Worm (Caenorhabditis elegans) whole organism, young adult: ENCODE data around the gene lev-8.

Source experiments
- B0035.1 ChIP-seq: sonication (generic microtip); optimal IDR thresholded peaks from 2 replicates; lab custom pipeline; 2016; ENCODE audit warnings: missing genetic modification characterization, mild to moderate bottlenecking, missing compliant biosample characterization, missing genotype, missing genetic modification reagents
- B0336.3 ChIP-seq: fragments of 200-800 bp; sonication (Bioruptor generic); IDR thresholded peaks from 2 replicates; pipeline ENCODE4 v1.3.6; 2022; ENCODE audit warnings: missing genetic modification characterization, missing compliant biosample characterization
- F22D6.2 ChIP-seq: sonication (generic microtip); optimal IDR thresholded peaks from 2 replicates; lab custom pipeline; 2016; ENCODE audit warnings: mild to moderate bottlenecking, missing genetic modification characterization, missing compliant biosample characterization
- F23B12.7 ChIP-seq: sonication (generic microtip); optimal IDR thresholded peaks from 2 replicates; lab custom pipeline; 2017; ENCODE audit warnings: missing genetic modification characterization, mild to moderate bottlenecking, missing compliant biosample characterization, antibody characterized with exemption, moderate library complexity; ENCODE audit not compliant: insufficient read depth
- F39B2.1 ChIP-seq: fragments of 200-800 bp; sonication (Bioruptor generic); IDR thresholded peaks from 2 replicates; pipeline ENCODE4 v1.3.6; 2022; ENCODE audit warnings: missing genetic modification reagents, missing genetic modification characterization, missing compliant biosample characterization
- K11D2.4 ChIP-seq: fragments of 200-800 bp; sonication (Bioruptor generic); IDR thresholded peaks from 2 replicates; pipeline ENCODE4 v1.3.6; 2022; ENCODE audit warnings: missing genetic modification reagents, missing genetic modification characterization, missing compliant biosample characterization
- T26A5.8 ChIP-seq: sonication (generic microtip); optimal IDR thresholded peaks from 2 replicates; lab custom pipeline; 2016; ENCODE audit warnings: missing genetic modification characterization, missing compliant biosample characterization
- Y56A3A.18 ChIP-seq: fragments of 200-800 bp; sonication (Bioruptor generic); IDR thresholded peaks from 2 replicates; pipeline ENCODE4 v1.3.6; 2022; ENCODE audit warnings: missing genetic modification reagents, missing genetic modification characterization, missing compliant biosample characterization
- Y67H2A.10 ChIP-seq: fragments of 200-800 bp; sonication (Bioruptor generic); conservative IDR thresholded peaks from 2 replicates; pipeline ENCODE4 v1.3.6; 2022; ENCODE audit warnings: missing genetic modification reagents, missing genetic modification characterization, missing compliant biosample characterization
- Y79H2A.3 ChIP-seq: fragments of 200-800 bp; sonication (Bioruptor generic); conservative IDR thresholded peaks from 2 replicates; pipeline ENCODE4 v1.3.6; 2022; ENCODE audit warnings: missing genetic modification reagents, missing genetic modification characterization, missing compliant biosample characterization
- Y95B8A.8 ChIP-seq: fragments of 200-800 bp; sonication (Bioruptor generic); IDR thresholded peaks from 2 replicates; pipeline ENCODE4 v1.3.6; 2022; ENCODE audit warnings: missing genetic modification reagents, missing genetic modification characterization, missing compliant biosample characterization
- ZK185.1 ChIP-seq: sonication (generic microtip); optimal IDR thresholded peaks from 2 replicates; lab custom pipeline; 2016; ENCODE audit warnings: mild to moderate bottlenecking, missing genetic modification characterization, missing compliant biosample characterization; ENCODE audit not compliant: poor library complexity, severe bottlenecking
- ama-1 ChIP-seq, 3 experiments: fragments of 150-350 bp in 1 of 3; sonication (generic microtip) in 2 of 3; optimal IDR thresholded peaks; 2 replicates each; lab custom pipeline; 2014 to 2018; ENCODE audit warnings: missing biosample characterization in 2 of 3, missing genetic modification characterization in 2 of 3, missing genetic modification reagents in 2 of 3
- aptf-2 ChIP-seq: fragments of 200-800 bp; sonication (Bioruptor generic); conservative IDR thresholded peaks from 2 replicates; pipeline ENCODE4 v1.3.6; 2022; ENCODE audit warnings: missing genetic modification reagents, missing genetic modification characterization, missing compliant biosample characterization
- attf-3 ChIP-seq: fragments of 200-800 bp; sonication (Bioruptor generic); conservative IDR thresholded peaks from 2 replicates; pipeline ENCODE4 v1.3.6; 2022; ENCODE audit warnings: missing genetic modification reagents, missing genetic modification characterization, missing compliant biosample characterization
- attf-5 ChIP-seq: fragments of 200-800 bp; sonication (Bioruptor generic); optimal IDR thresholded peaks from 2 replicates; lab custom pipeline; 2018; ENCODE audit warnings: mild to moderate bottlenecking, missing genetic modification characterization, missing compliant biosample characterization
- attf-6 ChIP-seq: fragments of 200-800 bp; sonication (Bioruptor generic); IDR thresholded peaks from 2 replicates; pipeline ENCODE4 v1.3.6; 2022; ENCODE audit warnings: missing genetic modification reagents, missing genetic modification characterization, missing compliant biosample characterization
- bed-1 ChIP-seq: fragments of 200-800 bp; sonication (Bioruptor generic); IDR thresholded peaks from 2 replicates; pipeline ENCODE4 v1.3.6; 2022; ENCODE audit warnings: missing genetic modification reagents, missing genetic modification characterization, missing compliant biosample characterization
- bed-2 ChIP-seq: fragments of 200-800 bp; sonication (Bioruptor generic); IDR thresholded peaks from 2 replicates; pipeline ENCODE4 v1.3.6; 2022; ENCODE audit warnings: missing genetic modification reagents, missing genetic modification characterization, missing compliant biosample characterization
- cebp-1 ChIP-seq, 2 experiments: fragments of 200-800 bp in 1 of 2; sonication (Bioruptor generic) in 1 of 2; sonication (generic microtip) in 1 of 2; IDR thresholded peaks in 1 of 2; optimal IDR thresholded peaks in 1 of 2; 2 replicates each; pipeline versions ENCODE4 v1.3.6 to Lab custom; 2017 to 2022; ENCODE audit warnings: missing compliant biosample characterization in 2 of 2, missing genetic modification characterization in 2 of 2, mild to moderate bottlenecking in 1 of 2, missing genetic modification reagents in 1 of 2, moderate library complexity in 1 of 2
- ceh-79 ChIP-seq: sonication (generic microtip); optimal IDR thresholded peaks from 2 replicates; lab custom pipeline; 2017; ENCODE audit warnings: mild to moderate bottlenecking, missing genetic modification characterization, missing compliant biosample characterization
- chd-7 ChIP-seq: sonication (generic microtip); optimal IDR thresholded peaks from 2 replicates; lab custom pipeline; 2016; ENCODE audit warnings: mild to moderate bottlenecking, missing genetic modification characterization, moderate library complexity, missing compliant biosample characterization
- die-1 ChIP-seq: sonication (generic microtip); optimal IDR thresholded peaks from 2 replicates; lab custom pipeline; 2016; ENCODE audit warnings: missing genotype, mild to moderate bottlenecking, missing genetic modification characterization, missing compliant biosample characterization
- dox-1 ChIP-seq: fragments of 200-800 bp; sonication (Bioruptor generic); IDR thresholded peaks from 2 replicates; pipeline ENCODE4 v1.3.6; 2022; ENCODE audit warnings: missing genetic modification reagents, missing genetic modification characterization, missing compliant biosample characterization
- dpff-1 ChIP-seq: sonication (generic microtip); optimal IDR thresholded peaks from 2 replicates; lab custom pipeline; 2017; ENCODE audit warnings: mild to moderate bottlenecking, missing genetic modification characterization, missing compliant biosample characterization
- dpl-1 ChIP-seq: fragments of 150-350 bp; optimal IDR thresholded peaks from 2 replicates; lab custom pipeline; 2014; ENCODE audit warnings: missing biosample characterization, missing genetic modification reagents, missing genetic modification characterization
- egl-18 ChIP-seq: fragments of 200-800 bp; sonication (Bioruptor generic); IDR thresholded peaks from 2 replicates; pipeline ENCODE4 v1.3.6; 2022; ENCODE audit warnings: missing genetic modification reagents, missing genetic modification characterization, missing compliant biosample characterization
- fkh-3 ChIP-seq: sonication (generic microtip); optimal IDR thresholded peaks from 2 replicates; lab custom pipeline; 2016; ENCODE audit warnings: mild to moderate bottlenecking, missing genetic modification characterization, missing compliant biosample characterization
- hmg-20 ChIP-seq: fragments of 200-800 bp; sonication (Bioruptor generic); IDR thresholded peaks from 2 replicates; pipeline ENCODE4 v1.3.6; 2022; ENCODE audit warnings: missing genetic modification reagents, missing genetic modification characterization, missing compliant biosample characterization
- lag-1 ChIP-seq: fragments of 200-800 bp; sonication (Bioruptor generic); IDR thresholded peaks from 2 replicates; pipeline ENCODE4 v1.3.6; 2022; ENCODE audit warnings: missing genetic modification reagents, missing genetic modification characterization, missing compliant biosample characterization
- lin-26 ChIP-seq: fragments of 200-800 bp; sonication (Bioruptor generic); IDR thresholded peaks from 2 replicates; pipeline ENCODE4 v1.3.6; 2022; ENCODE audit warnings: missing genetic modification reagents, missing genetic modification characterization, missing compliant biosample characterization
- lin-40 ChIP-seq: sonication (generic microtip); optimal IDR thresholded peaks from 2 replicates; lab custom pipeline; 2016; ENCODE audit warnings: missing genetic modification characterization, mild to moderate bottlenecking, missing compliant biosample characterization, missing genotype, missing genetic modification reagents
- mel-28 ChIP-seq: sonication (generic microtip); optimal IDR thresholded peaks from 2 replicates; lab custom pipeline; 2016; ENCODE audit warnings: borderline replicate concordance, mild to moderate bottlenecking, missing genetic modification characterization, missing compliant biosample characterization
- nhr-27 ChIP-seq: fragments of 200-800 bp; sonication (Bioruptor generic); optimal IDR thresholded peaks from 2 replicates; lab custom pipeline; 2018; ENCODE audit warnings: mild to moderate bottlenecking, missing genetic modification characterization, moderate library complexity, missing compliant biosample characterization
- nhr-80 ChIP-seq: sonication (generic microtip); optimal IDR thresholded peaks from 2 replicates; lab custom pipeline; 2016; ENCODE audit warnings: missing genetic modification characterization, missing compliant biosample characterization
- nhr-90 ChIP-seq: sonication (generic microtip); optimal IDR thresholded peaks from 2 replicates; lab custom pipeline; 2016; ENCODE audit warnings: missing genotype, mild to moderate bottlenecking, missing genetic modification characterization, missing compliant biosample characterization
- repo-1 ChIP-seq: sonication (generic microtip); optimal IDR thresholded peaks from 2 replicates; lab custom pipeline; 2017; ENCODE audit warnings: mild to moderate bottlenecking, missing genetic modification characterization, missing compliant biosample characterization
- rpc-1 ChIP-seq, 2 experiments: fragments of 150-350 bp in 1 of 2; sonication (generic microtip) in 1 of 2; optimal IDR thresholded peaks; 2 replicates each; lab custom pipeline; 2014 to 2018; ENCODE audit warnings: missing biosample characterization in 1 of 2, missing genetic modification characterization in 1 of 2, missing genetic modification reagents in 1 of 2, missing genotype in 1 of 2
- snpc-1.1 ChIP-seq: sonication (generic microtip); optimal IDR thresholded peaks from 2 replicates; lab custom pipeline; 2017; ENCODE audit warnings: missing genetic modification characterization, mild to moderate bottlenecking, missing compliant biosample characterization, antibody characterized with exemption, moderate library complexity, missing genotype, missing genetic modification reagents; ENCODE audit not compliant: insufficient read depth
- snpc-1.3 ChIP-seq: sonication (generic microtip); optimal IDR thresholded peaks from 2 replicates; lab custom pipeline; 2017; ENCODE audit warnings: missing genetic modification characterization, mild to moderate bottlenecking, missing compliant biosample characterization, antibody characterized with exemption, moderate library complexity, missing genotype, missing genetic modification reagents; ENCODE audit not compliant: insufficient read depth
- tlf-1 ChIP-seq: fragments of 200-800 bp; sonication (Bioruptor generic); optimal IDR thresholded peaks from 2 replicates; lab custom pipeline; 2018; ENCODE audit warnings: mild to moderate bottlenecking, missing genetic modification characterization, missing compliant biosample characterization
- ztf-18 ChIP-seq: sonication (generic microtip); optimal IDR thresholded peaks from 2 replicates; lab custom pipeline; 2016; ENCODE audit warnings: missing genotype, mild to moderate bottlenecking, missing genetic modification characterization, missing compliant biosample characterization
- ztf-28 ChIP-seq: fragments of 200-800 bp; sonication (Bioruptor generic); IDR thresholded peaks from 2 replicates; pipeline ENCODE4 v1.3.6; 2022; ENCODE audit warnings: missing genetic modification reagents, missing genetic modification characterization, missing compliant biosample characterization
- ztf-3 ChIP-seq: fragments of 200-800 bp; sonication (Bioruptor generic); optimal IDR thresholded peaks from 2 replicates; lab custom pipeline; 2018; ENCODE audit warnings: mild to moderate bottlenecking, missing genetic modification characterization, missing compliant biosample characterization
- ztf-6 ChIP-seq: fragments of 200-800 bp; sonication (Bioruptor generic); IDR thresholded peaks from 2 replicates; pipeline ENCODE4 v1.3.6; 2022; ENCODE audit warnings: missing genetic modification reagents, missing genetic modification characterization, missing compliant biosample characterization

lev-8 gene

DNA sequence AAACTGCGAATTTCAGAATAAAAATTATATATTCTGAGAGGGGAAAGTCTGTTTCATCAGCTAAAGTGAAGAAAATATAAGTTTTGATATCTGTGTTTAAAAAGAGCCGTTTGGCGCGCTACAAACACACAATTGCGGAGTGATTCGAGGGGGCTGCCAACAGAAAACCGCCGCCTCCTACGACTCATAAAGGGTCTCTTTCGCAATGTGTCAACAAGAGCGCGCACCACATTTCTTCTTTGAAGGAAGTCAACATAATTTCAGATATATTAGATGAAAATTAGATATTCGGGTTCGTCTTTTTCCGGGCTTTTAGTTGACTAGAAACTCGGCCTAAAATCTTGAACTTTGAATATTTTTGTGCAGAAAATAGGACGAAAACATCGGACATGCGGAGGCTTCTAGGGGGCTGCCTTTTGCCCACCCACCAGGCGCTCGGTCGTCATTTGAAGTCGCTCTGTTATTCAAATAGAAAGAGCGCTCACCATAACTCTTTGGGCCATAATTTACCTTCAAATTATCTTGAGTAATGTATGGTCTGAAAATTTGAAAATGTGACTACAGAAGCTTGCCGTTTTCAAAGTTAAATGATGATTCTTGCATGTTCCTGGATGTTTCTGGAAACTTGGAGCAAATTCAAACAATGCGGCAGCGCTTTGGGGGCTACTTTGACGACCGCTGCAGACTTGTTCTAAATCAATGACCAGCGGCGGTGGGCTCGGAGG lies 45.2 kb downstream of the lev-8 start:
- TF ChIP-seq attf-3 (GFP tag; lab: Robert Waterston, UW) (0 out of 2 replicates have a peak, but pooled peaks have one; percentile 26), tlf-1 (GFP tag; lab: Kevin White, UChicago) (peak; percentile 95), bed-2 (no peak), ztf-18 (tag; lab: Kevin White, UChicago) (peak; percentile 70), F39B2.1 (GFP tag; lab: Robert Waterston, UW) (no peak), F22D6.2 (tag; lab: Kevin White, UChicago) (peak; percentile 89), ztf-28 (no peak), dpl-1 (peak; percentile 41), dox-1 (peak; percentile 94), egl-18 (GFP tag; lab: Robert Waterston, UW) (0 out of 2 replicates have a peak, but pooled peaks have one; percentile 72), lag-1 (GFP tag; lab: Robert Waterston, UW) (no peak), ZK185.1 (tag; lab: Kevin White, UChicago) (peak; percentile 76), repo-1 (tag; lab: Kevin White, UChicago) (peak; percentile 95), aptf-2 (GFP tag; lab: Robert Waterston, UW) (peak; percentile 75), fkh-3 (no peak), nhr-90 (tag; lab: Kevin White, UChicago) (peak; percentile 97), B0035.1 (tag; lab: Kevin White, UChicago) (peak; percentile 92), B0336.3 (GFP tag; lab: Robert Waterston, UW) (peak; percentile 98), Y56A3A.18 (GFP tag; lab: Robert Waterston, UW) (no peak), nhr-80 (peak; percentile 95), nhr-27 (tag; lab: Kevin White, UChicago) (no peak), K11D2.4 (GFP tag; lab: Robert Waterston, UW) (peak; percentile 95), ceh-79 (tag; lab: Kevin White, UChicago) (peak; percentile 61), ztf-6 (GFP tag; lab: Robert Waterston, UW) (peak; percentile 82), attf-6 (GFP tag; lab: Robert Waterston, UW) (no peak), rpc-1 (optimal IDR thresholded peaks at IDR 0.05; lab: Kevin White, UChicago) (no peak), rpc-1 (tag; optimal IDR thresholded peaks at IDR 0.05; lab: Kevin White, UChicago) (no peak), F23B12.7 (tag; lab: Kevin White, UChicago) (no peak), lin-40 (tag; lab: Kevin White, UChicago) (peak; percentile 98), ama-1 (optimal IDR thresholded peaks at IDR 0.05; lab: Kevin White, UChicago) (no peak), ama-1 (GFP tag; optimal IDR thresholded peaks at IDR 0.05; lab: Kevin White, UChicago) (no peak), Y79H2A.3 (GFP tag; lab: Robert Waterston, UW) (no peak), bed-1 (GFP tag; lab: Robert Waterston, UW) (no peak), dpff-1 (tag; lab: Kevin White, UChicago) (peak; percentile 98), snpc-1.3 (tag; lab: Kevin White, UChicago) (no peak), die-1 (tag; lab: Kevin White, UChicago) (peak; percentile 83), mel-28 (tag; lab: Kevin White, UChicago) (peak; percentile 72), ztf-3 (GFP tag; lab: Kevin White, UChicago) (peak; percentile 98), lin-26 (GFP tag; lab: Robert Waterston, UW) (peak; percentile 90), cebp-1 (GFP tag; IDR thresholded peaks at IDR 0.05; lab: Robert Waterston, UW) (peak; percentile 100), cebp-1 (tag; optimal IDR thresholded peaks at IDR 0.05; lab: Kevin White, UChicago) (peak; percentile 100), attf-5 (GFP tag; lab: Kevin White, UChicago) (peak; percentile 96), T26A5.8 (tag; lab: Kevin White, UChicago) (no peak), snpc-1.1 (tag; lab: Kevin White, UChicago) (no peak), hmg-20 (no peak), chd-7 (tag; lab: Kevin White, UChicago) (peak; percentile 97), Y67H2A.10 (GFP tag; lab: Robert Waterston, UW) (peak; percentile 78; the same call in 1 of the 2 replicates), Y95B8A.8 (GFP tag; lab: Robert Waterston, UW) (peak; percentile 59)
